Worm (Caenorhabditis elegans) whole organism, L4 larva: ENCODE measurements around the gene B0457.4.
A peak's percentile ranks its signal among the peaks of the same experiment; 100 is the strongest.

Experiments used
- F49E8.2 ChIP-seq: sonication (generic microtip); optimal IDR thresholded peaks from 2 replicates; lab custom pipeline; 2016; ENCODE audit warnings: missing compliant biosample characterization, mild to moderate bottlenecking, missing genetic modification characterization, borderline replicate concordance
- T26A8.4 ChIP-seq: fragments of 200-800 bp; sonication (Bioruptor generic); IDR thresholded peaks from 2 replicates; pipeline ENCODE4 v1.3.6; 2022; ENCODE audit warnings: missing genetic modification characterization, missing compliant biosample characterization
- Y105C5A.15 ChIP-seq: fragments of 200-800 bp; sonication (Bioruptor generic); IDR thresholded peaks from 2 replicates; pipeline ENCODE4 v1.3.6; 2022; ENCODE audit warnings: missing genetic modification characterization, missing compliant biosample characterization
- ZK337.2 ChIP-seq: fragments of 200-800 bp; sonication (Bioruptor generic); IDR thresholded peaks from 2 replicates; pipeline ENCODE4 v1.3.6; 2022; ENCODE audit warnings: missing genetic modification reagents, missing genetic modification characterization, missing compliant biosample characterization
- ama-1 ChIP-seq: fragments of 150-350 bp; optimal IDR thresholded peaks from 2 replicates; lab custom pipeline; 2014; ENCODE audit warnings: inconsistent platforms, mixed read lengths
- arid-1 ChIP-seq: fragments of 200-800 bp; sonication (Bioruptor generic); conservative IDR thresholded peaks from 2 replicates; pipeline ENCODE4 v1.3.6; 2022; ENCODE audit warnings: missing genetic modification reagents, missing genetic modification characterization, missing compliant biosample characterization
- ceh-44 ChIP-seq: fragments of 200-800 bp; sonication (Bioruptor generic); IDR thresholded peaks from 2 replicates; pipeline ENCODE4 v1.3.6; 2022; ENCODE audit warnings: missing genetic modification reagents, missing genetic modification characterization, missing compliant biosample characterization
- cey-2 ChIP-seq: sonication (generic microtip); optimal IDR thresholded peaks from 3 replicates; lab custom pipeline; 2017; ENCODE audit warnings: missing genetic modification characterization, mild to moderate bottlenecking, missing compliant biosample characterization, antibody characterized with exemption, borderline replicate concordance; ENCODE audit not compliant: insufficient read depth
- ctbp-1 ChIP-seq: fragments of 200-800 bp; sonication (Bioruptor generic); IDR thresholded peaks from 2 replicates; pipeline ENCODE4 v1.3.6; 2022; ENCODE audit warnings: missing genetic modification reagents, missing genetic modification characterization, missing compliant biosample characterization
- daf-12 ChIP-seq: fragments of 150-350 bp; optimal IDR thresholded peaks from 2 replicates; lab custom pipeline; 2014; ENCODE audit warnings: missing biosample characterization, missing genetic modification reagents, missing genetic modification characterization
- daf-16 ChIP-seq, 3 experiments: sonication (generic microtip); optimal IDR thresholded peaks; 2 replicates each; lab custom pipeline; 2016 to 2017; ENCODE audit warnings: missing genetic modification characterization in 3 of 3, missing genetic modification reagents in 3 of 3, mild to moderate bottlenecking in 2 of 3, missing compliant biosample characterization in 2 of 3, missing biosample characterization in 1 of 3, moderate library complexity in 1 of 3
- dmd-6 ChIP-seq: fragments of 200-800 bp; sonication (Bioruptor generic); IDR thresholded peaks from 2 replicates; pipeline ENCODE4 v1.3.6; 2022; ENCODE audit warnings: missing genetic modification reagents, missing genetic modification characterization, missing compliant biosample characterization
- dpl-1 ChIP-seq: fragments of 150-350 bp; optimal IDR thresholded peaks from 2 replicates; lab custom pipeline; 2014; ENCODE audit warnings: missing biosample characterization, missing genetic modification reagents, missing genetic modification characterization
- egl-43 ChIP-seq: fragments of 200-800 bp; sonication (Bioruptor generic); IDR thresholded peaks from 2 replicates; pipeline ENCODE4 v1.3.6; 2022; ENCODE audit warnings: missing genetic modification reagents, missing genetic modification characterization, missing compliant biosample characterization
- gei-8 ChIP-seq: fragments of 200-800 bp; sonication (Bioruptor generic); optimal IDR thresholded peaks from 2 replicates; lab custom pipeline; 2018; ENCODE audit warnings: mild to moderate bottlenecking, missing genetic modification characterization, missing compliant biosample characterization
- hlh-11 ChIP-seq: fragments of 200-800 bp; sonication (Bioruptor generic); optimal IDR thresholded peaks from 2 replicates; lab custom pipeline; 2018; ENCODE audit warnings: mild to moderate bottlenecking, missing genetic modification characterization, missing compliant biosample characterization
- hlh-30 ChIP-seq: sonication (generic microtip); optimal IDR thresholded peaks from 2 replicates; lab custom pipeline; 2017; ENCODE audit warnings: antibody characterized with exemption, mild to moderate bottlenecking, missing genetic modification characterization, missing compliant biosample characterization; ENCODE audit not compliant: insufficient read depth
- lim-7 ChIP-seq: fragments of 200-800 bp; sonication (Bioruptor generic); IDR thresholded peaks from 2 replicates; pipeline ENCODE4 v1.3.6; 2022; ENCODE audit warnings: missing genetic modification characterization, missing compliant biosample characterization
- lin-1 ChIP-seq: fragments of 200-800 bp; sonication (Bioruptor generic); IDR thresholded peaks from 2 replicates; pipeline ENCODE4 v1.3.6; 2022; ENCODE audit warnings: missing genetic modification reagents, missing genetic modification characterization, missing compliant biosample characterization
- lin-13 ChIP-seq: fragments of 150-350 bp; optimal IDR thresholded peaks from 2 replicates; lab custom pipeline; 2014; ENCODE audit warnings: missing biosample characterization, missing genetic modification reagents, missing genetic modification characterization
- lin-39 ChIP-seq: fragments of 150-350 bp; optimal IDR thresholded peaks from 2 replicates; lab custom pipeline; 2014; ENCODE audit warnings: missing biosample characterization, missing genetic modification reagents, missing genetic modification characterization
- lsy-2 ChIP-seq, 2 experiments: fragments of 150-350 bp in 1 of 2; sonication (generic microtip) in 1 of 2; optimal IDR thresholded peaks; 2 replicates each; lab custom pipeline; 2014 to 2017; ENCODE audit warnings: missing biosample characterization in 2 of 2, missing genetic modification characterization in 2 of 2
- madf-5 ChIP-seq, 2 experiments: fragments of 200-800 bp; sonication (Bioruptor generic); IDR thresholded peaks; 2 replicates each; pipeline ENCODE4 v1.3.6; 2022; ENCODE audit warnings: missing compliant biosample characterization in 2 of 2, missing genetic modification characterization in 2 of 2
- mep-1 ChIP-seq: fragments of 150-350 bp; sonication (generic microtip); optimal IDR thresholded peaks from 3 replicates; lab custom pipeline; 2014; ENCODE audit warnings: missing biosample characterization, missing genetic modification characterization
- mxl-3 ChIP-seq: fragments of 200-800 bp; sonication (Bioruptor generic); optimal IDR thresholded peaks from 2 replicates; lab custom pipeline; 2018; ENCODE audit warnings: mild to moderate bottlenecking, missing genetic modification characterization, missing compliant biosample characterization
- nhr-10 ChIP-seq: fragments of 150-350 bp; optimal IDR thresholded peaks from 2 replicates; lab custom pipeline; 2014; ENCODE audit warnings: missing biosample characterization, missing genetic modification characterization
- nhr-11 ChIP-seq: fragments of 150-350 bp; optimal IDR thresholded peaks from 2 replicates; lab custom pipeline; 2014; ENCODE audit warnings: missing biosample characterization, missing genetic modification characterization
- nhr-237 ChIP-seq: sonication (generic microtip); optimal IDR thresholded peaks from 2 replicates; lab custom pipeline; 2017; ENCODE audit warnings: missing biosample characterization, missing genetic modification characterization
- nhr-28 ChIP-seq: fragments of 150-350 bp; optimal IDR thresholded peaks from 2 replicates; lab custom pipeline; 2014; ENCODE audit warnings: missing biosample characterization, missing genetic modification characterization
- nhr-6 ChIP-seq: fragments of 150-350 bp; optimal IDR thresholded peaks from 2 replicates; lab custom pipeline; 2014; ENCODE audit warnings: missing biosample characterization, missing genetic modification characterization
- sdz-12 ChIP-seq: fragments of 200-800 bp; sonication (Bioruptor generic); optimal IDR thresholded peaks from 2 replicates; lab custom pipeline; 2018; ENCODE audit warnings: mild to moderate bottlenecking, missing genetic modification characterization, missing compliant biosample characterization
- unc-130 ChIP-seq: sonication (generic microtip); optimal IDR thresholded peaks from 2 replicates; lab custom pipeline; 2016; ENCODE audit warnings: missing genetic modification reagents, missing genetic modification characterization, missing compliant biosample characterization
- unc-39 ChIP-seq: sonication (generic microtip); optimal IDR thresholded peaks from 2 replicates; lab custom pipeline; 2017; ENCODE audit warnings: missing biosample characterization, missing genetic modification characterization
- vab-7 ChIP-seq: fragments of 200-800 bp; sonication (Bioruptor generic); IDR thresholded peaks from 2 replicates; pipeline ENCODE4 v1.3.6; 2022; ENCODE audit warnings: missing genetic modification reagents, missing genetic modification characterization, missing compliant biosample characterization
- zip-2 ChIP-seq: fragments of 150-350 bp; optimal IDR thresholded peaks from 2 replicates; lab custom pipeline; 2014; ENCODE audit warnings: missing biosample characterization, missing genetic modification characterization
- ztf-11 ChIP-seq: fragments of 150-350 bp; optimal IDR thresholded peaks from 2 replicates; lab custom pipeline; 2014; ENCODE audit warnings: missing biosample characterization, missing genetic modification characterization

The B0457.4 gene

DNA sequence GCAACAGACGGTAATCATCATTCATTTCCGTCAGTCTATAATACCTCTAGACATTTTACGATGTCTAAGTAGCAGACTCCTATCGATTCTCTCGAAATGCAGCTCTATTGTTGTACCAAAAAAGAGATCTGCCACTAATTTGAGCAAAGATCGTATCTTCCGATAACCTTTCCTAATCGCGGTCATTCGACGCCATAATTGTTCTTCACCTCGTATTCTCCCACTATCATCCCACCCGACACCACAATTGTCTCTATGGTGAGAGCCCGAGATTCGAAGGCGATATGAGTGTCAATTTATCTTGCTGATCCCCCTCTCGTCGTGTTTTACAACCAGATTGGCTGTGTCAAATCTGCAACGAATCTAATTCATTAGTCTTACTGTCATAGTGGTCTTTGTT, 16.4 kb downstream of the B0457.4 start:
- TF ChIP-seq gei-8 = no peak
- TF ChIP-seq egl-43 (GFP tag; lab: Robert Waterston, UW) = no peak
- no peak for TF ChIP-seq lin-1 (GFP tag; lab: Robert Waterston, UW)
- no peak for TF ChIP-seq arid-1 (GFP tag; lab: Robert Waterston, UW)
- TF ChIP-seq nhr-10 (tag; lab: Kevin White, UChicago) = no peak
- TF ChIP-seq lsy-2 (tag; optimal IDR thresholded peaks at IDR 0.05; lab: Kevin White, UChicago) = no peak
- TF ChIP-seq unc-130 (GFP tag; lab: Kevin White, UChicago) = no peak
- TF ChIP-seq daf-12 (tag; lab: Kevin White, UChicago) = no peak
- TF ChIP-seq nhr-11 (tag; lab: Kevin White, UChicago) = no peak
- TF ChIP-seq lim-7 (GFP tag; lab: Robert Waterston, UW) = no peak
- no peak for TF ChIP-seq ctbp-1 (GFP tag; lab: Robert Waterston, UW)

DNA sequence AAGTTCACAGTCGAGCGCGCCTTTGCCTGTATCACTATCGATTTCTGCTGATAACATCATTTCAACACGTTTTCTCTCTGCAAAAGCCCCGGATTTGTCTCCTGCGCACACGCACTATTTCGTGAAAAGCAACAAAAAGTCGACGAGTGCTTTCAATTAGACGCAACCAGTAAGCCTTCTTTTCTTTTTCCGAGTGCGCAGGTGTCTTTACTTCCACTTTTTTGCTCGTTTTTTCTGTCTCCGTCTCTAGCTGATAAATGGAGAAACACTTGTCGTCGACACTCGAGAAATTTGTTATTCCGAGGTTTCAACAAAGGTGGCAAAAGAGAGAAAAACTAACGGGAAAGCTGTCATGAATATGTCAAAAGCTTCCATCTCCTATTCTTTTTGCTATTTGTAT, 20.2 kb downstream of the B0457.4 start:
- TF ChIP-seq unc-39 = no peak
- TF ChIP-seq hlh-11 = peak; percentile 34
- no peak for TF ChIP-seq madf-5 (GFP tag; IDR thresholded peaks at IDR 0.05; lab: Robert Waterston, UW)
- TF ChIP-seq mxl-3 (GFP tag; lab: Kevin White, UChicago) = peak; percentile 8
- TF ChIP-seq Y105C5A.15 (GFP tag; lab: Robert Waterston, UW) = no peak
- TF ChIP-seq lin-13 (GFP tag; lab: Kevin White, UChicago) = no peak
- TF ChIP-seq dmd-6 (GFP tag; lab: Robert Waterston, UW) = peak; percentile 24; the same call in 1 of the 2 replicates
- no peak for TF ChIP-seq daf-16 (GFP tag; optimal IDR thresholded peaks at IDR 0.05; lab: Kevin White, UChicago)
- peak; percentile 17 for TF ChIP-seq daf-16 (tag; optimal IDR thresholded peaks at IDR 0.05; lab: Kevin White, UChicago)

DNA sequence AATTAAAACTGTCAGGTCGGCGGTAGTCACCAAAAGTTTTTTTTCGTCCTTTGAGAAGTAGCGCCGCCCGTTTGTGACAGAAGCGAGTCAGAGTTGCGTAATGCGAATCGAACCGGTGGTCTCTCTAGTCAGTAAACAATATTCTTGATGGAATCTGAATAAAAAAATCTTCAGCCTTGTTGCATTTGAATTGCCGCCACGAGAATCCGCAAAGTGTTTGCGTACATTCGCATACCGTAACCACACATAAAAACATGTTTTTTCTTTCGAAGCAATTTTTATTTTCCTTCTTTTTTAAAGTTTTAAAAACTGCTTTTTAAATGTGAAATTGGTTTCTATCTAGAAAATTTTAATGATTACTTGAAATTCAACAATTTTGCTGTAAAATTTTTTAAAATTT, 20.8 kb downstream of the B0457.4 start:
- no peak for TF ChIP-seq lin-39 (tag; lab: Kevin White, UChicago)
- peak in 1 of 2 experiments; percentile 52 for TF ChIP-seq lsy-2 (tag; optimal IDR thresholded peaks at IDR 0.05; lab: Kevin White, UChicago)
- TF ChIP-seq dpl-1 (GFP tag; lab: Kevin White, UChicago) = peak; percentile 17
- TF ChIP-seq, all 104 proteins: peak for 2

DNA sequence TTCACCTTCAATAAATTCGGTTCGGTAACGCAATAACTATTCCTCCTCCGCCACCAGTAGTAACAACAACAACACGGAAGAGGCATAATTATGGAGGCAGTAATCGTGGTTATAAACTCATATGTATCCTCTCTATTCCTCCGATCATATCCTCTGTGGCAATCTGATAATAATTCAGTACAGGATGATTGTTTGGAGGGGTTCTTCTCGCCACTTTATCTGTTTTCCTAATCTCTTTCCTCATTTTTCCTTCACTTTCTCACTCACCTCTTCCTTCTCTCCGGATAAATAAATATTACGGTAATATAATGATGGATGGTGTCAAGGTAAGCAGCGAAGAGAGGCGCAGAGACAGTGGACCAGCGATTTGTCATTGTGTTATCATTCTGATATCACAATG, 21.3 kb downstream of the B0457.4 start:
- TF ChIP-seq ZK337.2 (GFP tag; lab: Robert Waterston, UW) = no peak
- TF ChIP-seq sdz-12 (GFP tag; lab: Kevin White, UChicago) = no peak
- no peak for TF ChIP-seq nhr-237 (tag; lab: Kevin White, UChicago)
- no peak for TF ChIP-seq nhr-6
- TF ChIP-seq T26A8.4 (GFP tag; lab: Robert Waterston, UW) = no peak

DNA sequence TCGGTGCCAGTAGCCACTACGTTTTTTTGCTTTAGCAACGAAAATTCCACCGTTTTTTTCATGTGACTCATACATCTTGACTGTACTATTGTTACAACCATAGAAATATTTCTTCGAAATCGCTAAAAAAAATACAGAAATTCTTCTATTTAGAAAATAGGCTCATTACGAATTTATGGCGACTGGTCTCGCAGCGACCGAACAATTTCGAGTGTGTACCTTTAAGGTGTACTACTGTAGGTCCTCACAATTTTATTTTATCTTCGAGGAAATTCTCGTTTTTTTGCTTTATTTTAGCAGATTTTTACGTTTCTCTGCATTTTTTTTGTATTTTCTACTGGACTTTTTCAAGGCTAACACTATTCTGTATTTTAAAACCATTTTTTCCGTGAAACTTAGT, 21.8 kb downstream of the B0457.4 start:
- TF ChIP-seq vab-7 (GFP tag; lab: Robert Waterston, UW) (no peak), ceh-44 (GFP tag; lab: Robert Waterston, UW) (no peak), ama-1 (no peak), lsy-2 (tag; optimal IDR thresholded peaks at IDR 0.05; lab: Kevin White, UChicago) (peak in 1 of 2 experiments; percentile 34), ztf-11 (tag; lab: Kevin White, UChicago) (no peak), zip-2 (no peak), nhr-28 (no peak), F49E8.2 (peak; percentile 64), cey-2 (tag; lab: Kevin White, UChicago) (no peak), hlh-30 (tag; lab: Kevin White, UChicago) (no peak), mep-1 (tag; lab: Kevin White, UChicago) (no peak)
- TF ChIP-seq, all 104 proteins: peak for 2
